Worm (Caenorhabditis elegans) whole organism, late embryonic: Measurements from ENCODE around the gene srxa-11.

Experiments used
- C08G9.2 ChIP-seq: sonication (generic microtip); optimal IDR thresholded peaks from 2 replicates; lab custom pipeline; 2016; ENCODE audit warnings: mild to moderate bottlenecking, missing genetic modification characterization, moderate library complexity, missing compliant biosample characterization
- Y22D7AL.16 ChIP-seq: sonication (generic microtip); optimal IDR thresholded peaks from 2 replicates; lab custom pipeline; 2016; ENCODE audit warnings: missing genetic modification characterization, missing compliant biosample characterization
- ama-1 ChIP-seq: fragments of 150-350 bp; optimal IDR thresholded peaks from 2 replicates; lab custom pipeline; 2014
- ceh-9 ChIP-seq: sonication (generic microtip); optimal IDR thresholded peaks from 2 replicates; lab custom pipeline; 2016; ENCODE audit warnings: mild to moderate bottlenecking, missing genetic modification characterization, inconsistent platforms, missing compliant biosample characterization
- che-1 ChIP-seq: sonication (generic microtip); optimal IDR thresholded peaks from 2 replicates; lab custom pipeline; 2016; ENCODE audit warnings: mild to moderate bottlenecking, missing genetic modification characterization, missing compliant biosample characterization
- ets-4 ChIP-seq: sonication (generic microtip); optimal IDR thresholded peaks from 2 replicates; lab custom pipeline; 2016; ENCODE audit warnings: missing genetic modification characterization, missing compliant biosample characterization
- hlh-8 ChIP-seq: sonication (generic microtip); optimal IDR thresholded peaks from 2 replicates; lab custom pipeline; 2016; ENCODE audit warnings: missing genotype, missing genetic modification characterization, missing compliant biosample characterization
- lin-11 ChIP-seq: fragments of 200-800 bp; sonication (Bioruptor generic); optimal IDR thresholded peaks from 2 replicates; lab custom pipeline; 2018; ENCODE audit warnings: mild to moderate bottlenecking, missing genetic modification characterization, missing compliant biosample characterization
- nfya-1 ChIP-seq: sonication (generic microtip); optimal IDR thresholded peaks from 2 replicates; lab custom pipeline; 2017; ENCODE audit warnings: missing genetic modification characterization, mild to moderate bottlenecking, missing compliant biosample characterization, antibody characterized with exemption, moderate library complexity
- pha-2 ChIP-seq: sonication (generic microtip); optimal IDR thresholded peaks from 2 replicates; lab custom pipeline; 2017; ENCODE audit warnings: mild to moderate bottlenecking, missing genetic modification characterization, missing compliant biosample characterization
- rnt-1 ChIP-seq: sonication (generic microtip); optimal IDR thresholded peaks from 2 replicates; lab custom pipeline; 2016; ENCODE audit warnings: missing genetic modification characterization, missing compliant biosample characterization
- tbx-2 ChIP-seq: sonication (generic microtip); optimal IDR thresholded peaks from 2 replicates; lab custom pipeline; 2016; ENCODE audit warnings: missing genetic modification characterization, missing compliant biosample characterization
- unc-42 ChIP-seq: sonication (generic microtip); optimal IDR thresholded peaks from 2 replicates; lab custom pipeline; 2016; ENCODE audit warnings: missing genotype, missing genetic modification characterization, missing compliant biosample characterization
- unc-55 ChIP-seq: sonication (generic microtip); optimal IDR thresholded peaks from 2 replicates; lab custom pipeline; 2017; ENCODE audit warnings: missing biosample characterization, missing genetic modification reagents, missing genetic modification characterization

DNA sequence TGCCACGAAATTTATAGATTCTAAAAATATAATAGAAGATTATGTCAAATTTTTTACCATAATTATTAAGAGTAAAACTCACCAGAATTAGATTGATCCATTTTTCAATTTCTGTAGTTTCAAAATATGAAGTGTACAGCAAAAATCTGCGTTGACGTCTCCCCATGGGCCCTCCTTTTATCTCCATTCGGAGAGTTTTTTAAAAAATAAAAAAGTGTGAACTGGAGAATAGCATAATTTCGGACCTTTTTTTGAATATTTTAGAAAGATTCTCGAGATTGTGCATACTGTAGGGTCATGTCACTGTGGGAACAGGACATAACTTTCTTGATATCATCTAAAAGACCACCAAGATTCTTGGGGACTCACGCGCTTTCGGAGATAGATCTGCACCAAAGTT, 18.1 kb downstream of the srxa-11 start, which contains the start of gene dpr-1:
- TF ChIP-seq Y22D7AL.16 (tag; lab: Kevin White, UChicago): no peak
- no peak for TF ChIP-seq tbx-2 (tag; lab: Kevin White, UChicago)
- no peak for TF ChIP-seq unc-55 (GFP tag; lab: Kevin White, UChicago)
- TF ChIP-seq C08G9.2: no peak
- no peak for TF ChIP-seq ceh-9 (tag; lab: Kevin White, UChicago)
- no peak for TF ChIP-seq rnt-1 (tag; lab: Kevin White, UChicago)
- TF ChIP-seq lin-11 (tag; lab: Kevin White, UChicago): no peak
- TF ChIP-seq unc-42 (tag; lab: Kevin White, UChicago): no peak
- no peak for TF ChIP-seq pha-2
- no peak for TF ChIP-seq hlh-8 (tag; lab: Kevin White, UChicago)
- no peak for TF ChIP-seq nfya-1
- TF ChIP-seq ama-1: no peak
- no peak for TF ChIP-seq ets-4 (tag; lab: Kevin White, UChicago)
- no peak for TF ChIP-seq che-1
